Fruit fly (Drosophila melanogaster) whole organism, adult: ENCODE results near the gene tkv.

Source experiments
- CG1620 ChIP-seq: fragments of 200-800 bp; sonication (Bioruptor generic); optimal IDR thresholded peaks from 2 replicates; lab custom pipeline; 2016; ENCODE audit warnings: missing biosample characterization, missing genetic modification characterization
- CG7045 ChIP-seq: fragments of 200-800 bp; sonication (Bioruptor generic); optimal IDR thresholded peaks from 2 replicates; lab custom pipeline; 2017; ENCODE audit warnings: missing biosample characterization, mild to moderate bottlenecking, missing genetic modification characterization
- CG7101 ChIP-seq: fragments of 200-800 bp; sonication (Bioruptor generic); optimal IDR thresholded peaks from 2 replicates; lab custom pipeline; 2018; ENCODE audit warnings: missing biosample characterization, mild to moderate bottlenecking, missing genetic modification characterization, moderate library complexity
- Clk ChIP-seq: fragments of 200-800 bp; sonication (Bioruptor generic); optimal IDR thresholded peaks from 2 replicates; lab custom pipeline; 2017; ENCODE audit warnings: missing biosample characterization, missing genetic modification characterization
- Hr96 ChIP-seq: fragments of 200-800 bp; sonication (Bioruptor generic); optimal IDR thresholded peaks from 2 replicates; lab custom pipeline; 2016; ENCODE audit warnings: missing biosample characterization, missing genetic modification characterization
- bab1 ChIP-seq: fragments of 200-800 bp; sonication (Bioruptor generic); optimal IDR thresholded peaks from 3 replicates; lab custom pipeline; 2019; ENCODE audit warnings: missing biosample characterization, mild to moderate bottlenecking, missing genetic modification characterization, moderate library complexity
- cic ChIP-seq: fragments of 200-800 bp; sonication (Bioruptor generic); optimal IDR thresholded peaks from 2 replicates; lab custom pipeline; 2017; ENCODE audit warnings: missing biosample characterization, mild to moderate bottlenecking, missing genetic modification characterization, moderate library complexity
- kay ChIP-seq: fragments of 200-800 bp; sonication (Bioruptor generic); peaks from one replicate; lab custom pipeline; 2016; ENCODE audit warnings: missing biosample characterization, missing genetic modification characterization, borderline replicate concordance
- tj ChIP-seq: fragments of 200-800 bp; sonication (Bioruptor generic); optimal IDR thresholded peaks from 3 replicates; lab custom pipeline; 2017; ENCODE audit warnings: missing biosample characterization, mild to moderate bottlenecking, missing genetic modification characterization, moderate library complexity

DNA sequence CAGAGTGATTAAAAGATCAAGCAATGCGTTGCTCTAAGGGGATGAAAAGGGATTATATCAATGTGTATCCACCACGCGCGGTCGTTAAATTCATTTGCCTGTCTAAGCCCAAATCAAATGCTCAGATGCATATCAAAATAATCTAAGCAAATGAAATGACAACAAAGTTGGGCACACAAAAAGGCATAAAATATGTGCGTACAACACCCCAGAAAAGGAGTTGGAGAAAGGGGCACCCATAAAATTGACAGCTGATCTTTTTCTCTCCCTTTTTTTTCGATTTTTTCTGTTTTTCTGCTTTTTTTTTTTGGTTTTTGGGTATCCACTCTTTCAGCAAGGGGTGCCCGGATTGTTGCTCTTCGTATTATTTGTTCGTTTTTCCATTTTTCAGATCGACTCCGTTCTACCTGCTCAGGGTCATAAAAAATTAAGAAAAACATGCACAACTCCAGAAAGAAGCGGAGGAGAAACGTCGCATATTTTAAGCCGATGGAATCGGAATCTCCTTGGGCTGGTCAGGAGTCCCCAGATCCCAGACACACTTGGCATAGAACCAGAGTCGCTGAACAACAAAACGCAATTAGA, 36.4 kb downstream of the tkv start:
- TF ChIP-seq kay (no peak), CG7101 (tag; lab: Kevin White, UChicago) (no peak), Clk (GFP tag; lab: Kevin White, UChicago) (no peak), cic (no peak), CG7045 (GFP tag; lab: Kevin White, UChicago) (no peak), bab1 (GFP tag; lab: Kevin White, UChicago) (no peak), tj (no peak), Hr96 (GFP tag; lab: Kevin White, UChicago) (no peak), CG1620 (GFP tag; lab: Kevin White, UChicago) (no peak)
